Fruit fly (Drosophila melanogaster): ENCODE data around the gene CG4815.

Gene CG4815

DNA sequence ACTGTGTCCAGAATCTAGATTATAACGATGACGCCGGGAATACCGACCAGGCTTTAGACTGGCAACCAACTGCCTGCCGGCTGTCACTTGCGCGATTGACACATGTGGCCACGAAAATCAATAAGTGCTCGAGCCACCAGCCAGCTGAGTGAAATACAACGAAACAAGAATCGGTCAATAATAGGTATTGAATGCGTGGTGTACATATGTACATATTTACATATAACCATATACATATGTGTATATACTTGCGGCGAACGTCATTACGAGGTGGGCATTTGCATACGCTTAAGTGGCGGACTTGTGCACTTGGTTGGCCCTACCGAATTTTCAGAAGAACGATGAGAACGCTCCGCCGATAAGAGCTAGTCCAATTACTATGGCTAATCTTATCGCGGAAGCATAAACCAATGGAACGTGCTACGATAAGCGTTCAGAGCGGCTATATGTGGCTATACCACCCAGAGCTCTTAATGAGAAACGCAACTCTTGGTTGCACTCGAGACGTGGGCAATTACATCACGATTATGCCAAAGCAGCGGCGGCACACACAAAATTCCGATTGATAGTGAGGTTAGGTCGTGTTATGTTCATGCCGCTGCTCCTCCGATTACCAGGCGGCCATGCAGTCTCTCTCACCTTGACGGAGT lies 43.9 kb downstream of the CG4815 start (continued):
- no peak for TF ChIP-seq knrl (GFP tag; IDR thresholded peaks at IDR 0.05; ENCODE audit: partially characterized antibody)
- TF ChIP-seq Hmx (GFP tag; optimal IDR thresholded peaks at IDR 0.05): no peak
- TF ChIP-seq CG8290 (GFP tag; optimal IDR thresholded peaks at IDR 0.05): no peak
- TF ChIP-seq CG8290 (tag; optimal IDR thresholded peaks at IDR 0.05): peak; percentile 35 to 44
- no peak for TF ChIP-seq Gug (GFP tag; IDR thresholded peaks at IDR 0.05)
- peak; percentile 16 for TF ChIP-seq gem (tag; optimal IDR thresholded peaks at IDR 0.05)
- peak; percentile 45 for TF ChIP-seq CG4328 (GFP tag; optimal IDR thresholded peaks at IDR 0.05)
- peak in 1 of 3 experiments; percentile 10 for TF ChIP-seq lola (GFP tag; optimal IDR thresholded peaks at IDR 0.05)
- TF ChIP-seq dimm (GFP tag; IDR thresholded peaks at IDR 0.05): no peak
- no peak for TF ChIP-seq Spps (tag; optimal IDR thresholded peaks at IDR 0.05)
- no peak for TF ChIP-seq CG16779 (GFP tag; IDR thresholded peaks at IDR 0.05)
- TF ChIP-seq az2 (GFP tag; optimal IDR thresholded peaks at IDR 0.05): no peak
- no peak for TF ChIP-seq CG1832 (GFP tag; optimal IDR thresholded peaks at IDR 0.05)
- TF ChIP-seq CG12391 (tag; optimal IDR thresholded peaks at IDR 0.05): no peak
- TF ChIP-seq pfk (GFP tag; optimal IDR thresholded peaks at IDR 0.05): peak; percentile 10
- TF ChIP-seq Mad (GFP tag; optimal IDR thresholded peaks at IDR 0.05): no peak
- TF ChIP-seq CG7987 (GFP tag; optimal IDR thresholded peaks at IDR 0.05): peak; percentile 22
- peak; percentile 34 for TF ChIP-seq odd (GFP tag; optimal IDR thresholded peaks at IDR 0.05)
- TF ChIP-seq otp (GFP tag; IDR thresholded peaks at IDR 0.05): no peak
- TF ChIP-seq CG8765 (GFP tag; IDR thresholded peaks at IDR 0.05): no peak
- no peak for TF ChIP-seq hbn (GFP tag; IDR thresholded peaks at IDR 0.05; ENCODE audit: partially characterized antibody)
- no peak for TF ChIP-seq CG3065 (GFP tag; optimal IDR thresholded peaks at IDR 0.05)
- no peak for TF ChIP-seq CG8281 (tag; optimal IDR thresholded peaks at IDR 0.05)
- TF ChIP-seq CG15601 (tag; optimal IDR thresholded peaks at IDR 0.05): peak; percentile 77
- TF ChIP-seq Oaz (GFP tag; IDR thresholded peaks at IDR 0.05): no peak
- TF ChIP-seq unpg (GFP tag; optimal IDR thresholded peaks at IDR 0.05): peak; percentile 8
- TF ChIP-seq Elba2 (GFP tag; optimal IDR thresholded peaks at IDR 0.05): no peak
- peak; percentile 62 for TF ChIP-seq onecut (GFP tag; IDR thresholded peaks at IDR 0.05)
- TF ChIP-seq CG4730 (GFP tag; IDR thresholded peaks at IDR 0.05): no peak
- TF ChIP-seq CG13775 (GFP tag; optimal IDR thresholded peaks at IDR 0.05): no peak
- no peak for TF ChIP-seq Dad (GFP tag; optimal IDR thresholded peaks at IDR 0.05)
- no peak for TF ChIP-seq CG11695 (GFP tag; IDR thresholded peaks at IDR 0.05)
- peak in 1 of 2 experiments; percentile 98 for TF ChIP-seq Pdp1 (GFP tag; optimal IDR thresholded peaks at IDR 0.05)
- TF ChIP-seq pnt (GFP tag; optimal IDR thresholded peaks at IDR 0.05): no peak
- no peak for TF ChIP-seq CG30431 (GFP tag; optimal IDR thresholded peaks at IDR 0.05)
- no peak for TF ChIP-seq CG2116 (GFP tag; optimal IDR thresholded peaks at IDR 0.05)
- no peak for TF ChIP-seq CG6854 (GFP tag; optimal IDR thresholded peaks at IDR 0.05)
- 0 out of 2 replicates have a peak, but pooled peaks have one; percentile 38 for TF ChIP-seq ara (GFP tag; IDR thresholded peaks at IDR 0.05)
- TF ChIP-seq gt (GFP tag; IDR thresholded peaks at IDR 0.05): no peak
- peak; percentile 24 for TF ChIP-seq YL-1 (GFP tag; optimal IDR thresholded peaks at IDR 0.05)
- no peak for TF ChIP-seq CG17829 (tag; optimal IDR thresholded peaks at IDR 0.05)
- no peak for TF ChIP-seq phol (tag; optimal IDR thresholded peaks at IDR 0.05)
- no peak for TF ChIP-seq row (GFP tag; IDR thresholded peaks at IDR 0.05)
- peak; percentile 32 for TF ChIP-seq CG2202 (tag; optimal IDR thresholded peaks at IDR 0.05)
- TF ChIP-seq amos (GFP tag; IDR thresholded peaks at IDR 0.05; ENCODE audit: partially characterized antibody): no peak
- no peak for TF ChIP-seq slp2 (GFP tag; optimal IDR thresholded peaks at IDR 0.05)
- no peak for TF ChIP-seq jing (GFP tag; optimal IDR thresholded peaks at IDR 0.05)
- TF ChIP-seq Atf3 (GFP tag; optimal IDR thresholded peaks at IDR 0.05): no peak
- TF ChIP-seq CG7357 (GFP tag; IDR thresholded peaks at IDR 0.05): no peak
- peak; percentile 11 for TF ChIP-seq gcm (GFP tag; optimal IDR thresholded peaks at IDR 0.05)
- no peak for TF ChIP-seq seq (GFP tag; IDR thresholded peaks at IDR 0.05)
